Fruit fly (Drosophila melanogaster) whole organism, embryonic: ENCODE results near the gene SmD1.
A peak's percentile ranks its signal among the peaks of the same experiment; 100 is the strongest.

Experiments used
- BtbVII ChIP-seq: fragments of 200-800 bp; sonication (Bioruptor generic); optimal IDR thresholded peaks from 3 replicates; lab custom pipeline; 2017; ENCODE audit warnings: missing biosample characterization, mild to moderate bottlenecking, missing genetic modification characterization
- CG10321 ChIP-seq: fragments of 200-800 bp; sonication (Bioruptor generic); IDR thresholded peaks from 2 replicates; pipeline ENCODE4 v1.3.6; 2022; ENCODE audit warnings: missing biosample characterization, missing genetic modification characterization
- CG11093 ChIP-seq: fragments of 200-800 bp; sonication (Bioruptor generic); IDR thresholded peaks from 3 replicates; pipeline ENCODE4 v1.3.6; 2022; ENCODE audit warnings: missing biosample characterization, missing genetic modification characterization
- CG11456 ChIP-seq: fragments of 200-800 bp; sonication (Bioruptor generic); IDR thresholded peaks from 3 replicates; pipeline ENCODE4 v1.3.6; 2022; ENCODE audit warnings: missing biosample characterization, missing genetic modification characterization
- CG12071 ChIP-seq: fragments of 200-800 bp; sonication (Bioruptor generic); optimal IDR thresholded peaks from 3 replicates; lab custom pipeline; 2018; ENCODE audit warnings: missing biosample characterization, mild to moderate bottlenecking, missing genetic modification characterization
- CG12942 ChIP-seq: fragments of 200-800 bp; sonication (Bioruptor generic); optimal IDR thresholded peaks from 3 replicates; lab custom pipeline; 2016; ENCODE audit warnings: missing biosample characterization, missing genetic modification characterization
- CG13424 ChIP-seq: fragments of 200-800 bp; sonication (Bioruptor generic); optimal IDR thresholded peaks from 2 replicates; lab custom pipeline; 2019; ENCODE audit warnings: missing biosample characterization, mild to moderate bottlenecking, missing genetic modification characterization, moderate library complexity
- CG1602 ChIP-seq: fragments of 200-800 bp; sonication (Bioruptor generic); optimal IDR thresholded peaks from 3 replicates; lab custom pipeline; 2016; ENCODE audit warnings: missing biosample characterization, missing genetic modification characterization
- CG16813 ChIP-seq: fragments of 200-800 bp; sonication (Bioruptor generic); IDR thresholded peaks from 3 replicates; pipeline ENCODE4 v1.3.6; 2022; ENCODE audit warnings: missing biosample characterization, missing genetic modification characterization; ENCODE audit not compliant: partially characterized antibody
- CG17385 ChIP-seq: fragments of 200-800 bp; sonication (Bioruptor generic); optimal IDR thresholded peaks from 3 replicates; lab custom pipeline; 2018; ENCODE audit warnings: missing biosample characterization, mild to moderate bottlenecking, missing genetic modification characterization
- CG17568 ChIP-seq: fragments of 200-800 bp; sonication (Bioruptor generic); optimal IDR thresholded peaks from 2 replicates; lab custom pipeline; 2018; ENCODE audit warnings: missing biosample characterization, mild to moderate bottlenecking, missing genetic modification characterization, moderate library complexity
- CG3726 ChIP-seq: fragments of 200-800 bp; sonication (Bioruptor generic); IDR thresholded peaks from 3 replicates; pipeline ENCODE4, ENCODE4 v1.3.6; 2022; ENCODE audit warnings: missing biosample characterization, missing genetic modification characterization
- CG4328 ChIP-seq: fragments of 200-800 bp; sonication (Bioruptor generic); optimal IDR thresholded peaks from 3 replicates; lab custom pipeline; 2017; ENCODE audit warnings: missing biosample characterization, missing genetic modification reagents, missing genetic modification characterization
- CG6791 ChIP-seq: fragments of 200-800 bp; sonication (Bioruptor generic); IDR thresholded peaks from 3 replicates; pipeline ENCODE4 v1.3.6; 2022; ENCODE audit warnings: missing biosample characterization, missing genetic modification characterization; ENCODE audit not compliant: partially characterized antibody
- CG7963 ChIP-seq: fragments of 200-800 bp; sonication (Bioruptor generic); IDR thresholded peaks from 3 replicates; pipeline ENCODE4 v1.3.6; 2022; ENCODE audit warnings: missing biosample characterization, missing genetic modification characterization; ENCODE audit not compliant: partially characterized antibody
- CG8765 ChIP-seq: fragments of 200-800 bp; sonication (Bioruptor generic); IDR thresholded peaks from 2 replicates; pipeline ENCODE4 v1.3.6; 2022; ENCODE audit warnings: missing biosample characterization, missing genetic modification characterization
- CG8924 ChIP-seq: fragments of 200-800 bp; optimal IDR thresholded peaks from 3 replicates; lab custom pipeline; 2019; ENCODE audit warnings: missing biosample characterization, mild to moderate bottlenecking, missing genetic modification characterization, moderate library complexity
- CkIIα-i1 ChIP-seq: fragments of 200-800 bp; sonication (Bioruptor generic); IDR thresholded peaks from 2 replicates; pipeline ENCODE4 v1.3.6; 2022; ENCODE audit warnings: missing biosample characterization, missing genetic modification characterization
- Dek ChIP-seq: fragments of 200-800 bp; sonication (Bioruptor generic); optimal IDR thresholded peaks from 3 replicates; lab custom pipeline; 2019; ENCODE audit warnings: missing biosample characterization, mild to moderate bottlenecking, missing genetic modification characterization, moderate library complexity
- Hey ChIP-seq: fragments of 200-800 bp; sonication (Bioruptor generic); optimal IDR thresholded peaks from 3 replicates; lab custom pipeline; 2018; ENCODE audit warnings: missing biosample characterization, mild to moderate bottlenecking, missing genetic modification characterization
- Hmx ChIP-seq: fragments of 200-800 bp; sonication (Bioruptor generic); optimal IDR thresholded peaks from 2 replicates; lab custom pipeline; 2016; ENCODE audit warnings: missing biosample characterization, missing genetic modification characterization
- Hr78 ChIP-seq, 2 experiments: fragments of 200-800 bp in 1 of 2; fragments of >200 bp in 1 of 2; sonication (Bioruptor generic) in 1 of 2; optimal IDR thresholded peaks; 2 replicates each; lab custom pipeline; 2017 to 2019; ENCODE audit warnings: missing biosample characterization in 2 of 2, missing genetic modification characterization in 2 of 2, mild to moderate bottlenecking in 1 of 2, moderate library complexity in 1 of 2
- Mad ChIP-seq: fragments of 200-800 bp; sonication (Bioruptor generic); optimal IDR thresholded peaks from 2 replicates; lab custom pipeline; 2016; ENCODE audit warnings: missing biosample characterization, missing genetic modification characterization
- Sin3A ChIP-seq: fragments of >200 bp; optimal IDR thresholded peaks from 2 replicates; lab custom pipeline; 2018
- Sox102F ChIP-seq: fragments of 200-800 bp; sonication (Bioruptor generic); optimal IDR thresholded peaks from 2 replicates; lab custom pipeline; 2018; ENCODE audit warnings: missing biosample characterization, mild to moderate bottlenecking, missing genetic modification characterization, moderate library complexity
- Ssrp ChIP-seq: fragments of 200-800 bp; sonication (Bioruptor generic); optimal IDR thresholded peaks from 2 replicates; lab custom pipeline; 2018; ENCODE audit warnings: missing biosample characterization, mild to moderate bottlenecking, missing genetic modification characterization, moderate library complexity
- aop ChIP-seq: fragments of 200-800 bp; sonication (Bioruptor generic); IDR thresholded peaks from 2 replicates; pipeline ENCODE4 v1.3.6; 2022; ENCODE audit warnings: missing biosample characterization, missing genetic modification characterization
- ara ChIP-seq: fragments of 200-800 bp; sonication (Bioruptor generic); IDR thresholded peaks from 2 replicates; pipeline ENCODE4 v1.3.6; 2022; ENCODE audit warnings: missing biosample characterization, missing genetic modification characterization
- ato ChIP-seq: fragments of 200-800 bp; sonication (Bioruptor generic); IDR thresholded peaks from 2 replicates; pipeline ENCODE4 v1.3.6; 2022; ENCODE audit warnings: missing biosample characterization, missing genetic modification characterization; ENCODE audit not compliant: partially characterized antibody
- ci ChIP-seq: fragments of 200-800 bp; sonication (Bioruptor generic); IDR thresholded peaks from 3 replicates; pipeline ENCODE4 v1.3.6; 2022; ENCODE audit warnings: missing biosample characterization, missing genetic modification characterization
- cwo ChIP-seq: fragments of 200-800 bp; sonication (Bioruptor generic); optimal IDR thresholded peaks from 3 replicates; lab custom pipeline; 2017; ENCODE audit warnings: missing biosample characterization, missing genetic modification characterization, mild to moderate bottlenecking, moderate library complexity, missing genetic modification reagents
- dan ChIP-seq: fragments of 200-800 bp; sonication (Bioruptor generic); IDR thresholded peaks from 2 replicates; pipeline ENCODE4 v1.3.6; 2022; ENCODE audit warnings: missing biosample characterization, missing genetic modification characterization
- fru ChIP-seq: fragments of >200 bp; optimal IDR thresholded peaks from 2 replicates; lab custom pipeline; 2017
- gcm ChIP-seq: fragments of 200-800 bp; sonication (Bioruptor generic); optimal IDR thresholded peaks from 2 replicates; lab custom pipeline; 2019; ENCODE audit warnings: missing biosample characterization, mild to moderate bottlenecking, missing genetic modification characterization, moderate library complexity
- gro ChIP-seq: fragments of 200-800 bp; sonication (Bioruptor generic); optimal IDR thresholded peaks from 2 replicates; lab custom pipeline; 2016; ENCODE audit warnings: missing biosample characterization, missing genetic modification characterization
- ind ChIP-seq: fragments of 200-800 bp; sonication (Bioruptor generic); optimal IDR thresholded peaks from 3 replicates; lab custom pipeline; 2016; ENCODE audit warnings: missing biosample characterization, missing genetic modification characterization
- lov ChIP-seq, 2 experiments: fragments of 200-800 bp in 1 of 2; fragments of >200 bp in 1 of 2; sonication (Bioruptor generic) in 1 of 2; IDR thresholded peaks in 1 of 2; optimal IDR thresholded peaks in 1 of 2; 2 replicates in 1 of 2; 3 replicates in 1 of 2; pipeline versions ENCODE4 v1.3.6 to Lab custom; 2017 to 2022; ENCODE audit warnings: missing biosample characterization in 1 of 2, missing genetic modification characterization in 1 of 2
- mirr ChIP-seq: fragments of 200-800 bp; sonication (Bioruptor generic); optimal IDR thresholded peaks from 3 replicates; lab custom pipeline; 2018; ENCODE audit warnings: missing biosample characterization, mild to moderate bottlenecking, missing genetic modification characterization
- phol ChIP-seq: fragments of 200-800 bp; sonication (Bioruptor generic); optimal IDR thresholded peaks from 3 replicates; lab custom pipeline; 2018; ENCODE audit warnings: missing biosample characterization, mild to moderate bottlenecking, missing genetic modification characterization, moderate library complexity
- salm ChIP-seq: fragments of 200-800 bp; sonication (Bioruptor generic); optimal IDR thresholded peaks from 2 replicates; lab custom pipeline; 2018; ENCODE audit warnings: missing biosample characterization, mild to moderate bottlenecking, missing genetic modification characterization
- slbo ChIP-seq: fragments of 200-800 bp; sonication (Bioruptor generic); IDR thresholded peaks from 2 replicates; pipeline ENCODE4 v1.3.6; 2022; ENCODE audit warnings: missing biosample characterization, missing genetic modification characterization
- slou ChIP-seq: fragments of 200-800 bp; sonication (Bioruptor generic); optimal IDR thresholded peaks from 3 replicates; lab custom pipeline; 2016; ENCODE audit warnings: missing biosample characterization, missing genetic modification characterization
- so ChIP-seq: fragments of 200-800 bp; sonication (Bioruptor generic); IDR thresholded peaks from 3 replicates; pipeline ENCODE4 v1.3.6; 2022; ENCODE audit warnings: missing biosample characterization, missing genetic modification characterization
- stc ChIP-seq: fragments of 200-800 bp; sonication (Bioruptor generic); IDR thresholded peaks from 2 replicates; pipeline ENCODE4 v1.3.6; 2022; ENCODE audit warnings: missing biosample characterization, missing genetic modification characterization
- tio ChIP-seq: fragments of 200-800 bp; sonication (Bioruptor generic); optimal IDR thresholded peaks from 2 replicates; lab custom pipeline; 2017; ENCODE audit warnings: missing biosample characterization, missing genetic modification characterization, inconsistent platforms
- trem ChIP-seq: fragments of 200-800 bp; optimal IDR thresholded peaks from 3 replicates; lab custom pipeline; 2019; ENCODE audit warnings: missing biosample characterization, mild to moderate bottlenecking, missing genetic modification characterization, moderate library complexity
- zf30C ChIP-seq: fragments of 200-800 bp; sonication (Bioruptor generic); optimal IDR thresholded peaks from 3 replicates; lab custom pipeline; 2018; ENCODE audit warnings: missing biosample characterization, mild to moderate bottlenecking, missing genetic modification characterization
- zfh2 ChIP-seq: fragments of 200-800 bp; sonication (Bioruptor generic); optimal IDR thresholded peaks from 2 replicates; lab custom pipeline; 2016; ENCODE audit warnings: missing biosample characterization, missing genetic modification characterization

SmD1 gene

DNA sequence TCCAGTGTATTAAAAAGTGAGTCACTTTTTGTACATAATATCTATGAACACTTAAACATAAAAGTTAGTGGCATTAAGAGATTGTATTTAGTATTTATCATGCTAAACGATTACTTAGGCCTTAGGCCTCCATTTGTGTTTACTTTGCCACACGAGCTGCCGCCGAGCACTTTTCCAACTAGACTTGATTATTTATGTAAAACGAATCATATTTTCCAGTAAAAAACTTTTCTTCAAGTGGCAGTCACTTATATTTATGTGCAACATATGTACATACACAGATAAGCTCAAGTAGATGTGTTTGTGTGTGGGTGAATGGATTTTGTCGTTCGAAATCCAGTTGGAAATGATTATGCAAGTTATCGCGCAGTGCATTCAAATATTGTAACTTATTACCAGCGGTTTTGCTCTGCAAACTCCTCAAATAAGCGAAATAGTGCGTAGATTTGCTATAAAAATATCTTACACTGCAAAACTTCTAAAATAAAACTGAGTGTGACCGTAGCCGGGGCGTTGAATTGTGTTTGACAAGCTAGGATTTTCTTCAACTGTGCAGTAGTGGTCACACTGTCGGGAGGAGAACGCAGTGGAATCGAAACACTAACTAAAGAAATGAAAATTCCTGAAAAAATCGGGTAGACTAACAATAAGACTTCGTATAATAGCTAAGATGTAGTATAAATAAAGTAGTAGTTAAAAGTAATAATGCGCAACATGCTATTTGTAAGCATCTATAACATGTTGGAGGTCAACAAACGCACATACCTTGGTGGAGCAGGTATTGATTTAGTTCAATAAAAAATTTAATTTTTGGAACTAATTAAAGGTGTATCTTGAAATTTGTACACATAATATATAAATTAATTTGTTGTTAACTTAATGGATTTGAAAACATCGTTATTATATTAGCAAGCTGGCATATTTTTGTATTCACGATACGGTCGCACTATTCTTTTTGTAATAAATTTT, 15.4 kb upstream of the SmD1 start, which contains the start of the genes Klc and CG10984 (continued):
- no peak for TF ChIP-seq CG16813 (GFP tag; lab: Robert Waterston, UW)
- TF ChIP-seq zf30C (GFP tag; lab: Kevin White, UChicago), result peak; percentile 71
- TF ChIP-seq Hmx (GFP tag; lab: Kevin White, UChicago), result no peak
- no peak for TF ChIP-seq slou
- peak; percentile 13 for TF ChIP-seq salm (tag; lab: Kevin White, UChicago)
- TF ChIP-seq gro, result peak; percentile 64
- no peak for TF ChIP-seq CG12071 (GFP tag; lab: Kevin White, UChicago)
- peak; percentile 34 for TF ChIP-seq Sin3A (lab: Kevin White, UChicago)
- TF ChIP-seq CG8765 (GFP tag; lab: Robert Waterston, UW), result no peak
- TF ChIP-seq CG17568, result peak; percentile 65
- TF ChIP-seq CG8924 (tag; lab: Kevin White, UChicago), result peak; percentile 63
- 0 out of 3 replicates have a peak, but pooled peaks have one; percentile 56 for TF ChIP-seq CG11093 (GFP tag; lab: Robert Waterston, UW)
- peak; percentile 48 for TF ChIP-seq phol (tag; lab: Kevin White, UChicago)
- TF ChIP-seq mirr (GFP tag; lab: Kevin White, UChicago), result no peak
- TF ChIP-seq trem (tag; lab: Kevin White, UChicago), result peak; percentile 33
- no peak for TF ChIP-seq Hey
- TF ChIP-seq Sox102F, result no peak
- no peak for TF ChIP-seq ci
- TF ChIP-seq CG3726 (GFP tag; lab: Robert Waterston, UW), result no peak; the same call in 2 of the 3 replicates
- TF ChIP-seq CG4328 (GFP tag; lab: Kevin White, UChicago), result peak; percentile 37
- TF ChIP-seq gcm (GFP tag; lab: Kevin White, UChicago), result peak; percentile 47
- 0 out of 3 replicates have a peak, but pooled peaks have one; percentile 15 for TF ChIP-seq CG6791
- TF ChIP-seq stc, result peak; percentile 80; the same call in 1 of the 2 replicates
- TF ChIP-seq dan, result no peak
- peak; percentile 65 for TF ChIP-seq CG17385 (GFP tag; lab: Kevin White, UChicago)
- TF ChIP-seq slbo, result no peak; the same call in 1 of the 2 replicates
- TF ChIP-seq aop, result no peak
- TF ChIP-seq Mad, result no peak
- TF ChIP-seq lov (optimal IDR thresholded peaks at IDR 0.05; lab: Kevin White, UChicago), result no peak
- TF ChIP-seq lov (GFP tag; IDR thresholded peaks at IDR 0.05; lab: Robert Waterston, UW), result no peak; the same call in 2 of the 3 replicates
- peak; percentile 64 for TF ChIP-seq ind
- peak; percentile 20 for TF ChIP-seq CG12942 (GFP tag; lab: Kevin White, UChicago)
- no peak for TF ChIP-seq CkIIα-i1 (GFP tag; lab: Robert Waterston, UW)
- no peak for TF ChIP-seq fru
- no peak; the same call in 2 of the 3 replicates for TF ChIP-seq CG11456 (GFP tag; lab: Robert Waterston, UW)
- TF ChIP-seq Ssrp (tag; lab: Kevin White, UChicago), result peak; percentile 34
- TF ChIP-seq CG10321 (GFP tag; lab: Robert Waterston, UW), result no peak
- TF ChIP-seq Dek, result no peak
- TF ChIP-seq zfh2, result peak; percentile 64
- TF ChIP-seq CG13424 (tag; lab: Kevin White, UChicago), result peak; percentile 29
- peak; percentile 39 for TF ChIP-seq CG1602 (GFP tag; lab: Kevin White, UChicago)
- TF ChIP-seq BtbVII (GFP tag; lab: Kevin White, UChicago), result peak; percentile 50
- TF ChIP-seq ato (GFP tag; lab: Robert Waterston, UW), result no peak
- no peak for TF ChIP-seq CG7963
- TF ChIP-seq tio (GFP tag; lab: Kevin White, UChicago), result peak; percentile 28
- TF ChIP-seq cwo (GFP tag; lab: Kevin White, UChicago), result no peak
- TF ChIP-seq ara (GFP tag; lab: Robert Waterston, UW), result no peak
- no peak for TF ChIP-seq Hr78 (GFP tag; optimal IDR thresholded peaks at IDR 0.05; lab: Kevin White, UChicago)
- no peak for TF ChIP-seq so (GFP tag; lab: Robert Waterston, UW)
